Fruit fly (Drosophila melanogaster): Measurements from ENCODE around the gene CG7992.

CG7992 gene

dm6 chrX:19289318-19289970 lies 42.4 kb upstream of the CG7992 start (continued):
- TF ChIP-seq CrebB (tag; optimal IDR thresholded peaks at IDR 0.05) = peak; percentile 82
- peak; percentile 72 for TF ChIP-seq dmrt11E (tag; optimal IDR thresholded peaks at IDR 0.05)
- peak; percentile 84 for TF ChIP-seq fd64A (GFP tag; optimal IDR thresholded peaks at IDR 0.05)
- peak; percentile 72 for TF ChIP-seq CG10267 (tag; optimal IDR thresholded peaks at IDR 0.05)
- peak; percentile 66 for TF ChIP-seq CG6654 (GFP tag; optimal IDR thresholded peaks at IDR 0.05)
- TF ChIP-seq CG42726 (GFP tag; IDR thresholded peaks at IDR 0.05; ENCODE audit: partially characterized antibody) = no peak
- TF ChIP-seq Spps (tag; optimal IDR thresholded peaks at IDR 0.05) = peak; percentile 68
- TF ChIP-seq Usf (GFP tag; optimal IDR thresholded peaks at IDR 0.05) = peak; percentile 62
- TF ChIP-seq CG4328 (GFP tag; optimal IDR thresholded peaks at IDR 0.05) = peak; percentile 77
- peak; percentile 63 for TF ChIP-seq tio (GFP tag; optimal IDR thresholded peaks at IDR 0.05)
- peak; percentile 92; the same call in 2 of the 3 replicates for TF ChIP-seq CG2199 (GFP tag; IDR thresholded peaks at IDR 0.05)
- TF ChIP-seq grn (GFP tag; optimal IDR thresholded peaks at IDR 0.05) = peak; percentile 52
- no peak for TF ChIP-seq hbn (GFP tag; IDR thresholded peaks at IDR 0.05; ENCODE audit: partially characterized antibody)
- TF ChIP-seq fd102C (GFP tag; optimal IDR thresholded peaks at IDR 0.05) = peak; percentile 17
- peak; percentile 51 for TF ChIP-seq CG14965 (GFP tag; optimal IDR thresholded peaks at IDR 0.05; ENCODE audit: borderline replicate concordance)
- peak; percentile 92 for TF ChIP-seq CG13424 (tag; optimal IDR thresholded peaks at IDR 0.05)
- TF ChIP-seq Bgb (GFP tag; IDR thresholded peaks at IDR 0.05; ENCODE audit: partially characterized antibody) = no peak
- peak; percentile 92 for TF ChIP-seq CG3726 (GFP tag; IDR thresholded peaks at IDR 0.05)
- TF ChIP-seq Side (GFP tag; optimal IDR thresholded peaks at IDR 0.05) = peak; percentile 81
- peak; percentile 63 for TF ChIP-seq CG12744 (GFP tag; optimal IDR thresholded peaks at IDR 0.05)
- no peak for TF ChIP-seq nerfin-2 (GFP tag; IDR thresholded peaks at IDR 0.05; ENCODE audit: partially characterized antibody)
- no peak for TF ChIP-seq HLH4C (GFP tag; IDR thresholded peaks at IDR 0.05; ENCODE audit: partially characterized antibody)
- TF ChIP-seq NC2β (GFP tag; optimal IDR thresholded peaks at IDR 0.05) = peak; percentile 80
- peak; percentile 89 for TF ChIP-seq CG2712 (tag; optimal IDR thresholded peaks at IDR 0.05)
- peak; percentile 82 for TF ChIP-seq HHEX (GFP tag; optimal IDR thresholded peaks at IDR 0.05)
- no peak for TF ChIP-seq h (optimal IDR thresholded peaks at IDR 0.05)
- peak; percentile 12; the same call in 1 of the 2 replicates for TF ChIP-seq Adf1 (GFP tag; IDR thresholded peaks at IDR 0.05)
- TF ChIP-seq CG9797 (GFP tag; optimal IDR thresholded peaks at IDR 0.05) = no peak
- peak; percentile 87 for TF ChIP-seq Aef1 (GFP tag; IDR thresholded peaks at IDR 0.05)
- peak; percentile 77 for TF ChIP-seq CG16779 (GFP tag; IDR thresholded peaks at IDR 0.05)
- peak; percentile 34 for TF ChIP-seq CG10431 (GFP tag; optimal IDR thresholded peaks at IDR 0.05)
- TF ChIP-seq CG3281 (GFP tag; optimal IDR thresholded peaks at IDR 0.05) = peak; percentile 72
- TF ChIP-seq CG15601 (tag; optimal IDR thresholded peaks at IDR 0.05) = peak; percentile 89
- peak; percentile 71 for TF ChIP-seq CG31388 (GFP tag; optimal IDR thresholded peaks at IDR 0.05)
- peak; percentile 73 for TF ChIP-seq Dek (tag; optimal IDR thresholded peaks at IDR 0.05)
- peak; percentile 85 for TF ChIP-seq CG17361 (GFP tag; IDR thresholded peaks at IDR 0.05)
- TF ChIP-seq pros (GFP tag; optimal IDR thresholded peaks at IDR 0.05) = no peak
- TF ChIP-seq Asciz (GFP tag; optimal IDR thresholded peaks at IDR 0.05) = peak; percentile 76
- TF ChIP-seq hb (GFP tag; IDR thresholded peaks at IDR 0.05; ENCODE audit: partially characterized antibody) = no peak
- peak; percentile 71 for TF ChIP-seq CG9215 (GFP tag; IDR thresholded peaks at IDR 0.05)
- TF ChIP-seq ranshi (GFP tag; IDR thresholded peaks at IDR 0.05) = peak; percentile 84
- TF ChIP-seq CG18476 (GFP tag; optimal IDR thresholded peaks at IDR 0.05) = peak; percentile 79
- TF ChIP-seq Taf1 (GFP tag; IDR thresholded peaks at IDR 0.05) = 0 out of 2 replicates have a peak, but pooled peaks have one; percentile 22
- peak; percentile 95 for TF ChIP-seq CG34422 (GFP tag; IDR thresholded peaks at IDR 0.05)
- TF ChIP-seq D19A (tag; optimal IDR thresholded peaks at IDR 0.05) = peak; percentile 78
- TF ChIP-seq Dip3 (GFP tag; optimal IDR thresholded peaks at IDR 0.05) = peak; percentile 79
- peak; percentile 39 for TF ChIP-seq pho (GFP tag; optimal IDR thresholded peaks at IDR 0.05)
- peak; percentile 79 for TF ChIP-seq Nf-YC (tag; optimal IDR thresholded peaks at IDR 0.05)
- peak; percentile 5 for TF ChIP-seq CG3995 (GFP tag; optimal IDR thresholded peaks at IDR 0.05)
